Fruit fly (Drosophila melanogaster) S2 (cell line): Measurements from ENCODE around the gene ich.

Source experiments
- CG8478 ChIP-seq: fragments of >200 bp; optimal IDR thresholded peaks from 2 replicates; lab custom pipeline; 2018
- CTCF ChIP-seq, 2 experiments: fragments of >200 bp; optimal IDR thresholded peaks; 2 replicates each; lab custom pipeline; 2018

ich gene

DNA sequence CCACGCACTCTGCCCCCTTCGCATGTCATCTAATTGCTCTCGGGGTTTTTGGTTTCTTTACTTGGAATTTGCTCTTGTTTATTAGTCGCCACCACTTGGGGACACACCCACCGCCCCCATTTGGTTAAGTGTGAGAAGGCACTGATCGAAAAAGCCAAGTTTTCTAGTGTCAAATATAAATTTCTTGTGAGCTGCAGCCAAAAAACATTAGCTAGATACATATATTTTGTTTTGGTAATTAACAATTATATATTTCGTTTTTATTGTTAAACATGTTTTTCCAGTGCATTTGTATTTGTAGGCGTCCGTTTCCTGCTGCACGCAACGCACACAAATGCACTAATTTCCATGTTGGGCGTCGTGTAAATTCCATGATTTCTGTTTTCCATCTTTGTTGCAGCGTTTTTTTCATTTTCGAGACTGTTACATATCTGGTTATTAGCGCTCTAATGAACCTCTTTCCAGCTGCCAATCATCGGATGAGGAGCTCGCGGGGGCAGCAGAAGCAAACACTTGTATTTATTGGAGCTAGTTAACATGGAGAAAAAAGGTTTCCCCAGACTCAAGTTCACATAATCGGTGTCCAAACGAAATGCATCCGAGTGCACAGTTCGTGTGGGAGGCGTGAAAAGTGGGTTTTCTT lies 42.6 kb downstream of the ich start:
- no peak for TF ChIP-seq CTCF (optimal IDR thresholded peaks at IDR 0.05; lab: Kevin White, UChicago)
- TF ChIP-seq CG8478 (lab: Kevin White, UChicago), result no peak

- TF ChIP-seq CG8478 (lab: Kevin White, UChicago) (no peak), CTCF (optimal IDR thresholded peaks at IDR 0.05; lab: Kevin White, UChicago) (no peak)
Observed at dm6 chr3R:8918818-8919217, 44.0 kb downstream of the ich start.

DNA sequence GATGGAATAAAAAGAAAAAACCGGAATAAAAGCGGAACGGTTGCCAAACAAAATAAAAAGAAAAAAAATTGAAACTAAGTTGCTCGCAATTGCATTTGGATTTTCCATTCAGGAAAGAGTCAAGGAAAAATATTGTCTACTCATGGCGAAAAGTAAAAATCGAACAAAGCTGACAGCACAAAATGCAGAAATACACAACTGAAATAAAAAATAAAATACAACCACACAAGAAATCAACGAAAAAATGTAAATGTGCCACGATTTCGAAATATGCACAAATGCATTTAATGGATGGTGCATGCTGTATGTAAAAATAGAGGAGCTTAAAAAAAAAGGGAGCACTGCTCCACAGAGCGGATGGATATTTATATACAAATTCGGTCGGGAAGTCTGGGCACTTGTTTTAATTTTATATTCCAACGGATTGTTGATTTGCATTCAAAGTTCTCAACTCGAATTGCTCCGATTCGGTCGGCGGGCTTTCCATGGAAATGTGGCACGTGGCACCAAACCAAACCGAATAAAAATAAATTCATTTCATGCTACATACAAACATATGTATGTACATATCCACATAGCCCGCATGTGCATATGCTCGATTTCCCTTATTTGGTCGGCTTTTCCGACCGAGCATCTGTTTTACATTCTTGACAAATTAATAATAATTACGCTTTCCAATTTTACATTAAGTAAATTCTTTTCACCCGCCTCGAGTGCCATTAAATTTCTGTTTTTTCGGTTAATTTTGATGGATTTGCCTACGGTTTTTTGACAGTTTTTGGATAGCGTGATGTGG lies 47.1 kb downstream of the ich start:
- TF ChIP-seq CTCF (optimal IDR thresholded peaks at IDR 0.05; lab: Kevin White, UChicago) (no peak), CG8478 (lab: Kevin White, UChicago) (no peak)

dm6 chr3R:8914919-8915318 lies 47.9 kb downstream of the ich start:
- TF ChIP-seq CTCF (optimal IDR thresholded peaks at IDR 0.05; lab: Kevin White, UChicago) (no peak), CG8478 (lab: Kevin White, UChicago) (no peak)
